Fruit fly (Drosophila melanogaster): ENCODE measurements around the gene CG16978.

The CG16978 gene

DNA sequence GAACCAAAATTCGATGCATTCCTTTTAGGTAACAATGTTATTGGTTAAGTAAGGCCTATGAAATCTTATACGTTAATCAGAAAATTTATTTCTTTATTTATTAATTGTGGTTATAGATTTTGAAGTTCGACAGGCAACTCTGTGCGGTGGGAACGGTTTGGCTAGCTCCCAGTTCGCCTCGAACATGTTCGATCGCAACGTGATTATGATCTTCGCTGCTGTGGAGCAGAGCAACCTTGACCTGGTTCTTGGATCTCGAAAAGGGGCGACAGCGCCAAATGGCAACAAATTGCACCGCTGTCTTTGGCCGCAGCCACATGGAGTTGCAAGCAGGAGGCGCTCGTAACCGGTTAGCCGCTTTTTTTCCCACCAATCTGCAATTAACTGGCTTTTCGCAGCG is 10.9 kb upstream of the CG16978 start:
- no peak for TF ChIP-seq CG8478 (optimal IDR thresholded peaks at IDR 0.05)
- no peak for TF ChIP-seq CTCF (optimal IDR thresholded peaks at IDR 0.05)

dm6 chr2L:13146254-13146653 is 2.8 kb upstream of the CG16978 start:
- TF ChIP-seq CG8478 (optimal IDR thresholded peaks at IDR 0.05) = no peak
- no peak for TF ChIP-seq CTCF (optimal IDR thresholded peaks at IDR 0.05)

dm6 chr2L:13145035-13145683 is 1.7 kb upstream of the CG16978 start:
- TF ChIP-seq CTCF (optimal IDR thresholded peaks at IDR 0.05) = no peak
- TF ChIP-seq CG8478 (optimal IDR thresholded peaks at IDR 0.05) = no peak

- TF ChIP-seq CG8478 (optimal IDR thresholded peaks at IDR 0.05) (no peak), CTCF (optimal IDR thresholded peaks at IDR 0.05) (no peak)
These were observed 619 bp downstream of the CG16978 start, which contains the start of gene CG9928 for dm6 chr2L:13142803-13143202. CG9928 (minus strand) TSS chr2L:13142903.

- TF ChIP-seq CG8478 (optimal IDR thresholded peaks at IDR 0.05) = no peak
- no peak for TF ChIP-seq CTCF (optimal IDR thresholded peaks at IDR 0.05)
These were observed 2.5 kb downstream of the CG16978 start for dm6 chr2L:13140891-13141290.

- TF ChIP-seq CTCF (optimal IDR thresholded peaks at IDR 0.05) (no peak), CG8478 (optimal IDR thresholded peaks at IDR 0.05) (no peak)
These were observed 7.5 kb downstream of the CG16978 start for dm6 chr2L:13135929-13136328.

DNA sequence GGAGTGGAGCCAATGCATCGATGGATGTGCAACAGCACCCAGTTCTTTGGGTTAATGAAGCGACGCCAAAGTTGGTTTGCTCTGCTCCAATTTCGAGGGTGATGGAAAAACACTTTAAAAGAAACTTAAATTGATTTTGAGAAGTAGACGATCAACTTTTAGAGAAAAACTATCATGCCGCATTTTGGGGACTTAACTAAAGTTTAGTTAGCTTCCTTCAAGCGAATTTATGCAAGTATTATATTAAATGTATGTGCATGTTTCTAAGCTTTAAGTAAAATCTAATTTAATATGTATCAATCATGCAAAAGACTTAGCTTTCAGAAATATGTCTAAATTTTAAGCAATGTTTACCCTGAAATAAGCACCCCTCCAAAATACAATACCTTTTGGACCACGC is 13.1 kb downstream of the CG16978 start, which contains the start of gene CG5122:
Gene CG5122 (plus strand): TSS at position 301 of the 400 bp plus-strand sequence.
- no peak for TF ChIP-seq CTCF (optimal IDR thresholded peaks at IDR 0.05)
- no peak for TF ChIP-seq CG8478 (optimal IDR thresholded peaks at IDR 0.05)

dm6 chr2L:13122526-13122925 is 20.9 kb downstream of the CG16978 start:
- TF ChIP-seq CTCF (optimal IDR thresholded peaks at IDR 0.05) (no peak), CG8478 (optimal IDR thresholded peaks at IDR 0.05) (no peak)

- TF ChIP-seq CG8478 (optimal IDR thresholded peaks at IDR 0.05) (no peak), CTCF (optimal IDR thresholded peaks at IDR 0.05) (no peak)
These were observed 24.4 kb downstream of the CG16978 start, which contains the start of the genes CG44198 and CG43050 for dm6 chr2L:13119034-13119433. CG44198 (minus strand) TSS chr2L:13119134. CG43050 (plus strand) TSS chr2L:13119294.

DNA sequence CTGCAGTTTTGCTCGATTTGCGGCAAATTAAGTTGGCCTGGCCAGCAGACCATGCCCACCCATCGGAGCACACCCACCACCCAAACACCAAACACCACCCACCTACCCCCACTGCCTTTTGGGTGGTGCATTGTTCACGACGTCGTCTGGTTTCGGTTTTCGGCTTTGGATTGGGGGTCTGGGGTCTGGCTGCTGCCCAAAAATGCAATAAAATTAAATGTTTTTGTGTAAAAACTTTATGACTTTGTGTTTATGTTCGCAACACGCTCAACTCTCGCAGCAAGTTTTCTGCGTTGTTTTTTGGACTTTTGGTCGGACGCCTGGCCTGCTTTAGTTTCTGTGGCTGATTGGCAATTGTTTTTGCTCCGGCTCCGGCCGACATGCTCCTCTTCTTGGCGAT is 26.7 kb downstream of the CG16978 start:
- TF ChIP-seq CG8478 (optimal IDR thresholded peaks at IDR 0.05) (no peak), CTCF (optimal IDR thresholded peaks at IDR 0.05) (no peak)

DNA sequence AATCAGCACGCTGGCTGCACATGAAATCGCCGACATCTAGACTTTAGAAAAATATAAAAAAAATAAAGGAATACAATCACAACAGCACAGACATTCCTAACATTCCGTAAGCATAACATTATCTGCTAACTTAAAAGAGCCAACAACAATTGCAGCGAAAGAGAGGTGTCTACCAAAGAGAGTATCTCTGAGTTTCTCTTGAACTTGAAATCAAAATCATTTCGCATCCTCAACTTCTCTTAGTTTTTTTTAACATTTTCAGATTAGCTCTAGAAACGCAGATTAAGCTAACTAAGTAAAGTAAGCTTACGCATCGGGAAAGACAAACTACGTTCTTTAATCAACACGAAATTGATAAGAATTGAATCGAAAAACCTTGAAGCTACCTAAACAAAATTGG is 29.8 kb downstream of the CG16978 start:
- TF ChIP-seq CG8478 (optimal IDR thresholded peaks at IDR 0.05) = no peak
- no peak for TF ChIP-seq CTCF (optimal IDR thresholded peaks at IDR 0.05)

dm6 chr2L:13106507-13106906 is 36.9 kb downstream of the CG16978 start, which contains the start of gene Ttc30:
Ttc30 (plus strand) TSS chr2L:13106807.
- no peak for TF ChIP-seq CG8478 (optimal IDR thresholded peaks at IDR 0.05)
- no peak for TF ChIP-seq CTCF (optimal IDR thresholded peaks at IDR 0.05)

DNA sequence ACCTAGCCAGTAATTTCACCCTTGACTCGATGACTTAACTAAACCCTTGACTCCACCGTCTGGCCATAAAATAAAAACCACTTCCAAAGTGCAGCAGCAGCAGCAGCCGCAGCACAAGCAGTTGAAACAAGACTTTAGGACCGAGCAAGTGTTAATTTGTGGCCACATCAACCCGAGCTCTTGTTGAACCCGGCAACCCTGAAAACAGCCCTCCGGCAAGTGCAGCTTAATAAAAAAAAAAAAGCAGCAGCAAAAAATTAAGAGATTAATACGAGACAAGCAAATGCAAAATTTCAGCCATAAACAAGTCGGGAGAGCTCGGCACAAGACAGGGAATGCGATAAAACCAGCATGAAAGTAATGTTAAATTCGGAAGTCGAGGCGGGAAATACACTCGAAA is 38.6 kb downstream of the CG16978 start:
- TF ChIP-seq CG8478 (optimal IDR thresholded peaks at IDR 0.05) = no peak

DNA sequence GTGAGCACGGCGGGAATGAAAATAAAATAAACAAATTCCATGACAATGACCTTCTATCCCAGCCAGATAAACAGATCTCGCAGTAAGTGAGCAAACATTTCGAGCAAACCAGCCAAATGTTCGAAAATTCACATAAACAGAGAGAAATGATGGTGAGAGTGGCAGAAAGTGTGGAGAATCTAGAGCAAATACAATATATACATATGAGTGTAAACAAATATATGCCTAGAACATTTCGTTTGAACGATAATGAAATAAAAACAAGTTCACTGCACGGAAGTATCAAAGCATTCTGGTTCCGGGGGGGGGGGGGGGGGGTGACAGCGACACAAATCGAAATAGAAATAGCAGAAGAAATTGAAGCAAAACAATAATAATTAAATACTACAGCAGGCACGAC is 41.9 kb downstream of the CG16978 start:
- TF ChIP-seq CG8478 (optimal IDR thresholded peaks at IDR 0.05) (no peak), CTCF (optimal IDR thresholded peaks at IDR 0.05) (no peak)

DNA sequence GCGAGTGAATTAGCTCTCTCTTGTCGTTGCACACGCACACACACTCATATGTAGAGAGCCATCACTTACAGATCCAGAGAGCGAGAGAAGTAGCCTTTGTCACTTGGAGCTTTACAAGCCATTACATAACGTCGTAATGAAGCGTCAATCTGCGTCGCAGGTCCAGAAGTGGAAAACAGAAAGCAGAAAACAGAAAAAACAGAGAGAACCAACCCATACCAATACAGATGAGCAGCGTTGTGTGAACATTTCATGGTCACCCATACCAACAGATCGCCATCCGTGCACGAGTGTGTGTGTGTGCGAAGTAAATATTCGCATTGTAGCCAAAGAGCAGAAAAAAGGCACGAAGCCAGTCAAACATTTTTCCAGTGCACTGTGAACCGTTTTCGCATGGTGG is 45.1 kb downstream of the CG16978 start:
- no peak for TF ChIP-seq CTCF (optimal IDR thresholded peaks at IDR 0.05)
- TF ChIP-seq CG8478 (optimal IDR thresholded peaks at IDR 0.05) = no peak

- TF ChIP-seq CG8478 (optimal IDR thresholded peaks at IDR 0.05) = no peak
- no peak for TF ChIP-seq CTCF (optimal IDR thresholded peaks at IDR 0.05)
These were observed 46.2 kb downstream of the CG16978 start for dm6 chr2L:13097200-13097599.

dm6 chr2L:13095805-13096204 is 47.6 kb downstream of the CG16978 start:
- TF ChIP-seq CTCF (optimal IDR thresholded peaks at IDR 0.05) (no peak), CG8478 (optimal IDR thresholded peaks at IDR 0.05) (no peak)
